Worm (Caenorhabditis elegans): Measurements from ENCODE around the gene thk-1.

Gene thk-1

ce11 chrIV:10245666-10246210 lies 35.6 kb downstream of the thk-1 start, which contains the start of gene F01G10.10 (continued):
- no peak for TF ChIP-seq daf-19 (GFP tag; conservative IDR thresholded peaks at IDR 0.05)
- TF ChIP-seq hlh-11 (tag; optimal IDR thresholded peaks at IDR 0.05), result peak; percentile 9
- TF ChIP-seq daf-16 (GFP tag; optimal IDR thresholded peaks at IDR 0.05), result no peak
- peak; percentile 12 for TF ChIP-seq daf-16 (tag; optimal IDR thresholded peaks at IDR 0.05)
- TF ChIP-seq mes-2 (tag; optimal IDR thresholded peaks at IDR 0.05; ENCODE audit: poor library complexity, severe bottlenecking), result peak; percentile 33
- TF ChIP-seq D1046.2 (GFP tag; IDR thresholded peaks at IDR 0.05), result no peak
- no peak for TF ChIP-seq ztf-11 (tag; optimal IDR thresholded peaks at IDR 0.05)
- TF ChIP-seq mxl-2 (GFP tag; conservative IDR thresholded peaks at IDR 0.05), result no peak
- TF ChIP-seq nhr-11 (tag; optimal IDR thresholded peaks at IDR 0.05), result no peak
- TF ChIP-seq unc-62 (GFP tag; optimal IDR thresholded peaks at IDR 0.05 in 1 of 2), result no peak
- no peak for TF ChIP-seq unc-62 (tag; optimal IDR thresholded peaks at IDR 0.05)
- TF ChIP-seq nhr-41 (GFP tag; IDR thresholded peaks at IDR 0.05), result no peak
- TF ChIP-seq aly-2 (tag; optimal IDR thresholded peaks at IDR 0.05), result no peak
- TF ChIP-seq snpc-1.2 (GFP tag; IDR thresholded peaks at IDR 0.05), result no peak

ce11 chrIV:10243276-10243675 lies 38.1 kb downstream of the thk-1 start, which contains the start of gene tkt-1:
TSS of gene tkt-1 (plus strand) at chrIV:10243612.
- TF ChIP-seq ZK546.5 (tag; optimal IDR thresholded peaks at IDR 0.05) (no peak), ceh-82 (tag; optimal IDR thresholded peaks at IDR 0.05) (no peak), ceh-44 (GFP tag; IDR thresholded peaks at IDR 0.05) (no peak), dmd-8 (GFP tag; IDR thresholded peaks at IDR 0.05) (no peak), nhr-42 (GFP tag; IDR thresholded peaks at IDR 0.05) (no peak), nhr-28 (tag; optimal IDR thresholded peaks at IDR 0.05) (peak; percentile 67), nhr-6 (tag; optimal IDR thresholded peaks at IDR 0.05) (no peak), saeg-2 (GFP tag; IDR thresholded peaks at IDR 0.05) (no peak), ces-1 (GFP tag; optimal IDR thresholded peaks at IDR 0.05) (no peak), ztf-7 (tag; optimal IDR thresholded peaks at IDR 0.05) (no peak), nhr-111 (GFP tag; optimal IDR thresholded peaks at IDR 0.05) (no peak), nhr-48 (tag; optimal IDR thresholded peaks at IDR 0.05) (peak; percentile 25), dpl-1 (GFP tag; optimal IDR thresholded peaks at IDR 0.05) (no peak), zag-1 (tag; optimal IDR thresholded peaks at IDR 0.05) (no peak), pha-4 (GFP tag; IDR thresholded peaks at IDR 0.05) (no peak), pha-4 (tag; optimal IDR thresholded peaks at IDR 0.05) (no peak), mxl-3 (GFP tag; optimal IDR thresholded peaks at IDR 0.05) (no peak), snpc-1.2 (GFP tag; IDR thresholded peaks at IDR 0.05) (no peak), zfp-2 (tag; optimal IDR thresholded peaks at IDR 0.05) (no peak), rbr-2 (tag; optimal IDR thresholded peaks at IDR 0.05) (no peak), lin-1 (GFP tag; IDR thresholded peaks at IDR 0.05) (no peak), fos-1 (tag; optimal IDR thresholded peaks at IDR 0.05) (no peak), ama-1 (optimal IDR thresholded peaks at IDR 0.05) (no peak), D1046.2 (GFP tag; IDR thresholded peaks at IDR 0.05) (no peak), nhr-25 (tag; optimal IDR thresholded peaks at IDR 0.05; ENCODE audit: borderline replicate concordance, insufficient read depth) (no peak), Y105C5A.15 (GFP tag; IDR thresholded peaks at IDR 0.05) (no peak), nhr-77 (tag; optimal IDR thresholded peaks at IDR 0.05) (peak; percentile 25), ztf-11 (tag; optimal IDR thresholded peaks at IDR 0.05) (no peak), lin-39 (tag; optimal IDR thresholded peaks at IDR 0.05) (no peak), T26A8.4 (GFP tag; IDR thresholded peaks at IDR 0.05) (no peak), nhr-10 (tag; optimal IDR thresholded peaks at IDR 0.05) (peak; percentile 36), madf-9 (GFP tag; conservative IDR thresholded peaks at IDR 0.05) (no peak), dmd-6 (GFP tag; IDR thresholded peaks at IDR 0.05) (peak; percentile 72), mes-2 (tag; optimal IDR thresholded peaks at IDR 0.05; ENCODE audit: poor library complexity, severe bottlenecking) (no peak), mep-1 (tag; optimal IDR thresholded peaks at IDR 0.05) (peak; percentile 2), zip-11 (GFP tag; IDR thresholded peaks at IDR 0.05) (no peak), aly-2 (tag; optimal IDR thresholded peaks at IDR 0.05) (no peak), hif-1 (tag; optimal IDR thresholded peaks at IDR 0.05) (no peak), snpc-4 (tag; optimal IDR thresholded peaks at IDR 0.05) (no peak), egl-27 (tag; optimal IDR thresholded peaks at IDR 0.05) (no peak), spr-1 (tag; optimal IDR thresholded peaks at IDR 0.05) (no peak), Y75B8A.6 (GFP tag; IDR thresholded peaks at IDR 0.05) (0 out of 2 replicates have a peak, but pooled peaks have one; percentile 41)
